Worm (Caenorhabditis elegans) whole organism, L4/young adult: ENCODE data around the gene hsp-90.

Experiments
- W03F9.2 ChIP-seq: fragments of 150-350 bp; optimal IDR thresholded peaks from 2 replicates; lab custom pipeline; 2014; ENCODE audit warnings: missing biosample characterization, missing genetic modification characterization
- dao-5 ChIP-seq: sonication (generic microtip); optimal IDR thresholded peaks from 2 replicates; lab custom pipeline; 2016; ENCODE audit warnings: missing genotype, missing genetic modification characterization, moderate library complexity, missing compliant biosample characterization
- him-1 ChIP-seq: sonication (generic microtip); optimal IDR thresholded peaks from 2 replicates; lab custom pipeline; 2016; ENCODE audit warnings: missing genotype, missing genetic modification reagents, missing genetic modification characterization, missing compliant biosample characterization

DNA sequence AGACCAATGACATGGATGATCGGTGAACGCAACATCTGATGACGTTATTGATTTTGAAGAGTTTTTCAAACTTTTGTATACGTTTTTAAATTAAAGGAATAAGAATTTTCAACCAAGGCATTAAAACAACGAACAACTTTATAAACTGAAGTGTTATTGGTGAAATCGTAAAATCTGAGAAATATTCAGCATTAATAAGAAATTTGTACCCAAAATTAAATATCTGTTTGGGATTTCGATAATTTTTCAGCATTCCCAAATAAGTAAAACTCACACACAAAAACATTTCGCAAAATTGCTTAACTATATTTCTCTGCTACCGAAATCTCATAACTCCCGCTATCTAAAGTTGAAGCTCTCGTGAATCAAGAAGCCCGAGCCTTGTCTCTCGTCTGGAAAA lies 25.1 kb upstream of the hsp-90 start:
- TF ChIP-seq dao-5 (tag; lab: Kevin White, UChicago) (no peak), W03F9.2 (no peak), him-1 (no peak)
